Fruit fly (Drosophila melanogaster) whole organism, embryonic: ENCODE results near the gene Ufl1.

Experiments used
- BtbVII ChIP-seq: fragments of 200-800 bp; sonication (Bioruptor generic); optimal IDR thresholded peaks from 3 replicates; lab custom pipeline; 2017; ENCODE audit warnings: missing biosample characterization, mild to moderate bottlenecking, missing genetic modification characterization
- CG13123 ChIP-seq: fragments of 200-800 bp; sonication (Bioruptor generic); optimal IDR thresholded peaks from 2 replicates; lab custom pipeline; 2016; ENCODE audit warnings: missing biosample characterization, missing genetic modification characterization
- CG17385 ChIP-seq: fragments of 200-800 bp; sonication (Bioruptor generic); optimal IDR thresholded peaks from 3 replicates; lab custom pipeline; 2018; ENCODE audit warnings: missing biosample characterization, mild to moderate bottlenecking, missing genetic modification characterization
- CG2116 ChIP-seq: fragments of 200-800 bp; sonication (Bioruptor generic); optimal IDR thresholded peaks from 3 replicates; lab custom pipeline; 2018; ENCODE audit warnings: missing biosample characterization, mild to moderate bottlenecking, missing genetic modification characterization
- CG2120 ChIP-seq: fragments of 200-800 bp; sonication (Bioruptor generic); optimal IDR thresholded peaks from 3 replicates; lab custom pipeline; 2016; ENCODE audit warnings: missing biosample characterization, missing genetic modification characterization
- CG4360 ChIP-seq: fragments of 200-800 bp; sonication (Bioruptor generic); IDR thresholded peaks from 2 replicates; pipeline ENCODE4 v1.3.6; 2022; ENCODE audit warnings: missing biosample characterization, missing genetic modification characterization
- CG43689 ChIP-seq: fragments of 200-800 bp; sonication (Bioruptor generic); IDR thresholded peaks from 2 replicates; pipeline ENCODE4 v1.3.6; 2022; ENCODE audit warnings: missing biosample characterization, missing genetic modification characterization
- CG5180 ChIP-seq: fragments of 200-800 bp; sonication (Bioruptor generic); optimal IDR thresholded peaks from 3 replicates; lab custom pipeline; 2017; ENCODE audit warnings: missing biosample characterization, missing genetic modification characterization, mild to moderate bottlenecking, moderate library complexity, missing genetic modification reagents
- CG8281 ChIP-seq: fragments of 200-800 bp; sonication (Bioruptor generic); optimal IDR thresholded peaks from 2 replicates; lab custom pipeline; 2018; ENCODE audit warnings: missing biosample characterization, mild to moderate bottlenecking, missing genetic modification characterization, moderate library complexity
- CG8359 ChIP-seq: fragments of 200-800 bp; sonication (Bioruptor generic); optimal IDR thresholded peaks from 2 replicates; lab custom pipeline; 2017; ENCODE audit warnings: missing biosample characterization, mild to moderate bottlenecking, missing genetic modification characterization, borderline replicate concordance
- CG8924 ChIP-seq: fragments of 200-800 bp; optimal IDR thresholded peaks from 3 replicates; lab custom pipeline; 2019; ENCODE audit warnings: missing biosample characterization, mild to moderate bottlenecking, missing genetic modification characterization, moderate library complexity
- CG9215 ChIP-seq: fragments of 200-800 bp; sonication (Bioruptor generic); IDR thresholded peaks from 2 replicates; pipeline ENCODE4 v1.3.6; 2022; ENCODE audit warnings: missing biosample characterization, missing genetic modification characterization
- CG9727 ChIP-seq: fragments of 200-800 bp; sonication (Bioruptor generic); optimal IDR thresholded peaks from 3 replicates; lab custom pipeline; 2017; ENCODE audit warnings: missing biosample characterization, mild to moderate bottlenecking, missing genetic modification characterization
- CoRest ChIP-seq: fragments of 200-800 bp; sonication (Bioruptor generic); optimal IDR thresholded peaks from 3 replicates; lab custom pipeline; 2018; ENCODE audit warnings: missing biosample characterization, mild to moderate bottlenecking, missing genetic modification characterization, moderate library complexity
- Dll ChIP-seq: fragments of 200-800 bp; sonication (Bioruptor generic); IDR thresholded peaks from 4 replicates; pipeline ENCODE4 v1.3.6; 2022; ENCODE audit warnings: missing biosample characterization, missing genetic modification characterization; ENCODE audit not compliant: partially characterized antibody
- Doc2 ChIP-seq: fragments of 200-800 bp; sonication (Bioruptor generic); IDR thresholded peaks from 2 replicates; pipeline ENCODE4 v1.3.6; 2022; ENCODE audit warnings: missing biosample characterization, missing genetic modification characterization
- Dp ChIP-seq: fragments of 200-800 bp; sonication (Bioruptor generic); optimal IDR thresholded peaks from 2 replicates; lab custom pipeline; 2018; ENCODE audit warnings: missing biosample characterization, mild to moderate bottlenecking, missing genetic modification characterization, moderate library complexity
- HLH4C ChIP-seq: fragments of 200-800 bp; sonication (Bioruptor generic); IDR thresholded peaks from 3 replicates; pipeline ENCODE4 v1.3.6; 2022; ENCODE audit warnings: missing biosample characterization, missing genetic modification characterization; ENCODE audit not compliant: partially characterized antibody
- Hr51 ChIP-seq, 2 experiments: fragments of 200-800 bp; sonication (Bioruptor generic); optimal IDR thresholded peaks; 2 replicates in 1 of 2; 3 replicates in 1 of 2; lab custom pipeline; 2016 to 2018; ENCODE audit warnings: missing biosample characterization in 2 of 2, missing genetic modification characterization in 2 of 2, mild to moderate bottlenecking in 1 of 2, moderate library complexity in 1 of 2
- Lpt ChIP-seq: fragments of >200 bp; optimal IDR thresholded peaks from 2 replicates; lab custom pipeline; 2018; ENCODE audit warnings: missing biosample characterization, missing genetic modification characterization
- Med ChIP-seq: fragments of 200-800 bp; sonication (Bioruptor generic); peaks from one replicate; lab custom pipeline; 2016; ENCODE audit warnings: missing biosample characterization, missing genetic modification characterization, mild to moderate bottlenecking, inconsistent platforms, moderate library complexity
- Poxn ChIP-seq: fragments of 200-800 bp; sonication (Bioruptor generic); IDR thresholded peaks from 2 replicates; pipeline ENCODE4 v1.3.6; 2022; ENCODE audit warnings: missing biosample characterization, missing genetic modification characterization
- Vsx1 ChIP-seq: fragments of 200-800 bp; sonication (Bioruptor generic); optimal IDR thresholded peaks from 2 replicates; lab custom pipeline; 2017; ENCODE audit warnings: missing biosample characterization, mild to moderate bottlenecking, missing genetic modification characterization, missing genetic modification reagents
- bowl ChIP-seq: fragments of 200-800 bp; sonication (Bioruptor generic); IDR thresholded peaks from 2 replicates; pipeline ENCODE4 v1.3.6; 2022; ENCODE audit warnings: missing biosample characterization, missing genetic modification characterization
- cad ChIP-seq: fragments of >200 bp; optimal IDR thresholded peaks from 2 replicates; lab custom pipeline; 2017; ENCODE audit warnings: missing biosample characterization, missing genetic modification characterization
- cg ChIP-seq: fragments of 200-800 bp; sonication (Bioruptor generic); optimal IDR thresholded peaks from 3 replicates; lab custom pipeline; 2019; ENCODE audit warnings: missing biosample characterization, mild to moderate bottlenecking, missing genetic modification characterization, moderate library complexity
- cwo ChIP-seq: fragments of 200-800 bp; sonication (Bioruptor generic); optimal IDR thresholded peaks from 3 replicates; lab custom pipeline; 2017; ENCODE audit warnings: missing biosample characterization, missing genetic modification characterization, mild to moderate bottlenecking, moderate library complexity, missing genetic modification reagents
- dmrt99B ChIP-seq: fragments of 200-800 bp; sonication (Bioruptor generic); optimal IDR thresholded peaks from 2 replicates; lab custom pipeline; 2018; ENCODE audit warnings: missing biosample characterization, mild to moderate bottlenecking, missing genetic modification characterization, moderate library complexity
- fd102C ChIP-seq: fragments of 200-800 bp; sonication (Bioruptor generic); optimal IDR thresholded peaks from 2 replicates; lab custom pipeline; 2018; ENCODE audit warnings: missing biosample characterization, mild to moderate bottlenecking, missing genetic modification characterization, moderate library complexity
- insv ChIP-seq, 2 experiments: fragments of 200-800 bp; sonication (Bioruptor generic); optimal IDR thresholded peaks; 3 replicates each; lab custom pipeline; 2016 to 2018; ENCODE audit warnings: missing biosample characterization in 2 of 2, missing genetic modification characterization in 2 of 2
- kni ChIP-seq: fragments of 200-800 bp; sonication (Bioruptor generic); optimal IDR thresholded peaks from 3 replicates; lab custom pipeline; 2017; ENCODE audit warnings: mild to moderate bottlenecking, missing biosample characterization, missing genetic modification reagents, missing genetic modification characterization
- luna ChIP-seq: fragments of 200-800 bp; sonication (Bioruptor generic); optimal IDR thresholded peaks from 2 replicates; lab custom pipeline; 2016; ENCODE audit warnings: missing biosample characterization, missing genetic modification characterization
- pita ChIP-seq: fragments of 200-800 bp; sonication (Bioruptor generic); optimal IDR thresholded peaks from 2 replicates; lab custom pipeline; 2017; ENCODE audit warnings: missing biosample characterization, mild to moderate bottlenecking, missing genetic modification characterization
- prd ChIP-seq, 3 experiments: fragments of >200 bp in 2 of 3; fragments of 200-800 bp in 1 of 3; sonication (Bioruptor generic) in 1 of 3; optimal IDR thresholded peaks in 2 of 3; IDR thresholded peaks in 1 of 3; 2 replicates in 2 of 3; 3 replicates in 1 of 3; pipeline versions ENCODE4 v1.3.6 to Lab custom; 2017 to 2022; ENCODE audit warnings: missing biosample characterization in 1 of 3, missing genetic modification characterization in 1 of 3
- sd ChIP-seq: fragments of 200-800 bp; sonication (Bioruptor generic); optimal IDR thresholded peaks from 3 replicates; lab custom pipeline; 2018; ENCODE audit warnings: missing biosample characterization, mild to moderate bottlenecking, missing genetic modification characterization, moderate library complexity
- sqz ChIP-seq: fragments of 200-800 bp; sonication (Bioruptor generic); optimal IDR thresholded peaks from 3 replicates; lab custom pipeline; 2018; ENCODE audit warnings: missing biosample characterization, mild to moderate bottlenecking, missing genetic modification characterization
- stc ChIP-seq: fragments of 200-800 bp; sonication (Bioruptor generic); IDR thresholded peaks from 2 replicates; pipeline ENCODE4 v1.3.6; 2022; ENCODE audit warnings: missing biosample characterization, missing genetic modification characterization
- sug ChIP-seq: fragments of 200-800 bp; optimal IDR thresholded peaks from 2 replicates; lab custom pipeline; 2019; ENCODE audit warnings: missing biosample characterization, mild to moderate bottlenecking, missing genetic modification characterization, moderate library complexity
- trem ChIP-seq: fragments of 200-800 bp; optimal IDR thresholded peaks from 3 replicates; lab custom pipeline; 2019; ENCODE audit warnings: missing biosample characterization, mild to moderate bottlenecking, missing genetic modification characterization, moderate library complexity
- unc-4 ChIP-seq: fragments of 200-800 bp; sonication (Bioruptor generic); IDR thresholded peaks from 2 replicates; pipeline ENCODE4 v1.3.6; 2022; ENCODE audit warnings: missing biosample characterization, missing genetic modification characterization; ENCODE audit not compliant: partially characterized antibody
- vvl ChIP-seq: fragments of 200-800 bp; sonication (Bioruptor generic); IDR thresholded peaks from 2 replicates; pipeline ENCODE4 v1.3.6; 2022; ENCODE audit warnings: missing biosample characterization, missing genetic modification characterization
- zf30C ChIP-seq: fragments of 200-800 bp; sonication (Bioruptor generic); optimal IDR thresholded peaks from 3 replicates; lab custom pipeline; 2018; ENCODE audit warnings: missing biosample characterization, mild to moderate bottlenecking, missing genetic modification characterization

The Ufl1 gene

DNA sequence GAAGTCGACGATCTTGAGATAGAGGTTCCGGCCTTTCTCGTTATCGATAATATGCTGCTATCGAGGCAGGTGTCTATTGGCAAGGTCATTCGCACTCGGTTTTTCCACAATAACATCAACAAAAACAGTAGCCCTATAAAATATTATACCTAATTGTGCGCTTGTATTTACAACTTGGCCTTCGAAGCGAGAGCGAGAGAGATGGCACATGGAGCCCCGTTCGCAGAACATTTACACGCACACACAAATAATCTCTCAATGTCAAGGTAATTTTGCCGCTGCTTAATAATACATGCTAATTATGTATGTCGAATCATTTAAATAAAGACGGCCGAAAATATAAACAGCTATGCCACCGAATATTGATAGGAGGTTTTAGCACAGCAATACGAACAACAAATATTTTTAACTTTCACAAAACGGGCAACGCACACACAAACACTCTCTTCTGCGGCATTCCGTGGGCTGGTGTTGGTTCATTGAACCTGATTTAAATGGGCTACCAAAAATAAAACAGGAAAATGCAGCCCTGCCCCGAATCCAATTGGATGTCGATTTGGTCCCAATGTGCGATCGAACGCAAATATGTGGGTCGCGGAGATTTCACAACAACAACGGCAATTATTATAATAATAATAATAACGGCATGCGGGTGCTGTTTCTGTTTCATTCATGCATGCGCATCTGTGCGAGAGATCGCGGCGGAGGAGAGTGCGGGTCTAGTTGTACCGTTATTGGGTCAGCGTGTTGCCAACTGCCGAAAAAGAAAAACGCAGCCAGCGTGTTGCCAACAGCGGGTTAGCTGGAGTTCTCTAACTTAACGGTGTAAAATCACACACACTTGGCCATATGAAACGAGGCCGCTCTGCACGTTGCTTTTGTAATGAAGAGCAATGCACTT is 48.2 kb upstream of the Ufl1 start (continued):
- peak; percentile 2 for TF ChIP-seq dmrt99B (tag; lab: Kevin White, UChicago)
- TF ChIP-seq sqz: no peak
- peak; percentile 37; the same call in 1 of the 2 replicates for TF ChIP-seq CG9215 (GFP tag; lab: Robert Waterston, UW)
- TF ChIP-seq insv (GFP tag; optimal IDR thresholded peaks at IDR 0.05; lab: Kevin White, UChicago): peak; percentile 37 to 90
- peak; percentile 38; the same call in 1 of the 2 replicates for TF ChIP-seq vvl
- peak; percentile 1 for TF ChIP-seq cwo (GFP tag; lab: Kevin White, UChicago)
- no peak for TF ChIP-seq Dp (GFP tag; lab: Kevin White, UChicago)
- TF ChIP-seq CG2116 (GFP tag; lab: Kevin White, UChicago): peak; percentile 26
- no peak for TF ChIP-seq HLH4C
- no peak for TF ChIP-seq trem
- no peak for TF ChIP-seq BtbVII
- no peak for TF ChIP-seq CG8281 (tag; lab: Kevin White, UChicago)
- TF ChIP-seq CG13123: no peak
- TF ChIP-seq fd102C (GFP tag; lab: Kevin White, UChicago): no peak
- peak; percentile 28 for TF ChIP-seq sug
- peak; percentile 19 for TF ChIP-seq CG2120
- TF ChIP-seq unc-4: no peak
- peak; percentile 36 for TF ChIP-seq CG8924 (tag; lab: Kevin White, UChicago)
- TF ChIP-seq CG9727 (GFP tag; lab: Kevin White, UChicago): peak; percentile 2
- TF ChIP-seq CG43689 (GFP tag; lab: Robert Waterston, UW): no peak
- TF ChIP-seq Hr51 (GFP tag; optimal IDR thresholded peaks at IDR 0.05; lab: Kevin White, UChicago): no peak
- peak; percentile 56 for TF ChIP-seq cg (GFP tag; lab: Kevin White, UChicago)
- TF ChIP-seq cad (GFP tag; lab: Kevin White, UChicago): no peak
- TF ChIP-seq prd (optimal IDR thresholded peaks at IDR 0.05; lab: Kevin White, UChicago): no peak
- TF ChIP-seq prd (GFP tag; IDR thresholded peaks at IDR 0.05; lab: Robert Waterston, UW): no peak
- no peak for TF ChIP-seq pita
- TF ChIP-seq kni: peak; percentile 92
- TF ChIP-seq Vsx1: peak; percentile 45
- 0 out of 2 replicates have a peak, but pooled peaks have one; percentile 14 for TF ChIP-seq stc (GFP tag; lab: Robert Waterston, UW)
- no peak for TF ChIP-seq bowl
- TF ChIP-seq Poxn (GFP tag; lab: Robert Waterston, UW): no peak
- no peak for TF ChIP-seq Doc2 (GFP tag; lab: Robert Waterston, UW)
- TF ChIP-seq CoRest: no peak
- TF ChIP-seq Med: peak; percentile 82
- TF ChIP-seq CG4360 (GFP tag; lab: Robert Waterston, UW): peak; percentile 74
- peak; percentile 0 for TF ChIP-seq CG17385 (GFP tag; lab: Kevin White, UChicago)
- no peak for TF ChIP-seq Lpt (GFP tag; lab: Kevin White, UChicago)
- TF ChIP-seq zf30C: no peak
- no peak for TF ChIP-seq luna (GFP tag; lab: Kevin White, UChicago)
- no peak for TF ChIP-seq CG5180
- no peak for TF ChIP-seq CG8359 (GFP tag; lab: Kevin White, UChicago)
- TF ChIP-seq Dll: no peak; the same call in 3 of the 4 replicates
- peak; percentile 91 for TF ChIP-seq sd (tag; lab: Kevin White, UChicago)
